Fruit fly (Drosophila melanogaster) whole organism, embryonic: ENCODE measurements around the gene comm.
A peak's percentile ranks its signal among the peaks of the same experiment; 100 is the strongest.

Experiments
- Abd-B ChIP-seq: fragments of 200-800 bp; sonication (Bioruptor generic); optimal IDR thresholded peaks from 2 replicates; lab custom pipeline; 2018; ENCODE audit warnings: missing biosample characterization, mild to moderate bottlenecking, missing genetic modification characterization, moderate library complexity
- Ada2b ChIP-seq: fragments of 200-800 bp; sonication (Bioruptor generic); IDR thresholded peaks from 2 replicates; pipeline ENCODE4 v1.3.6; 2022; ENCODE audit warnings: missing biosample characterization, missing genetic modification characterization
- Adf1 ChIP-seq: fragments of 200-800 bp; sonication (Bioruptor generic); IDR thresholded peaks from 2 replicates; pipeline ENCODE4 v1.3.6; 2022; ENCODE audit warnings: missing biosample characterization, missing genetic modification characterization
- Atf6 ChIP-seq: fragments of 200-800 bp; sonication (Bioruptor generic); IDR thresholded peaks from 2 replicates; pipeline ENCODE4 v1.3.6; 2022; ENCODE audit warnings: missing biosample characterization, missing genetic modification characterization
- Bdp1 ChIP-seq: fragments of 200-800 bp; sonication (Bioruptor generic); optimal IDR thresholded peaks from 3 replicates; lab custom pipeline; 2016; ENCODE audit warnings: missing biosample characterization, missing genetic modification characterization
- CG11456 ChIP-seq: fragments of 200-800 bp; sonication (Bioruptor generic); IDR thresholded peaks from 3 replicates; pipeline ENCODE4 v1.3.6; 2022; ENCODE audit warnings: missing biosample characterization, missing genetic modification characterization
- CG11560 ChIP-seq: fragments of 200-800 bp; sonication (Bioruptor generic); IDR thresholded peaks from 3 replicates; pipeline ENCODE4 v1.3.6; 2022; ENCODE audit warnings: missing biosample characterization, missing genetic modification characterization
- CG1529 ChIP-seq: fragments of 200-800 bp; sonication (Bioruptor generic); optimal IDR thresholded peaks from 3 replicates; lab custom pipeline; 2018; ENCODE audit warnings: missing biosample characterization, missing genetic modification characterization
- CG15514 ChIP-seq: fragments of 200-800 bp; sonication (Bioruptor generic); optimal IDR thresholded peaks from 3 replicates; lab custom pipeline; 2017; ENCODE audit warnings: missing biosample characterization, missing genetic modification characterization, mild to moderate bottlenecking, moderate library complexity, missing genetic modification reagents
- CG15601 ChIP-seq: fragments of 200-800 bp; sonication (Bioruptor generic); optimal IDR thresholded peaks from 3 replicates; lab custom pipeline; 2019; ENCODE audit warnings: missing biosample characterization, mild to moderate bottlenecking, missing genetic modification characterization, moderate library complexity
- CG16863 ChIP-seq: fragments of 200-800 bp; sonication (Bioruptor generic); optimal IDR thresholded peaks from 3 replicates; lab custom pipeline; 2016; ENCODE audit warnings: missing biosample characterization, missing genetic modification characterization
- CG18011 ChIP-seq: fragments of 200-800 bp; sonication (Bioruptor generic); optimal IDR thresholded peaks from 2 replicates; lab custom pipeline; 2017; ENCODE audit warnings: missing biosample characterization, missing genetic modification characterization, mild to moderate bottlenecking, moderate library complexity, missing genotype
- CG30431 ChIP-seq: fragments of 200-800 bp; sonication (Bioruptor generic); optimal IDR thresholded peaks from 2 replicates; lab custom pipeline; 2017; ENCODE audit warnings: missing biosample characterization, missing genetic modification characterization
- CG42726 ChIP-seq: fragments of 200-800 bp; sonication (Bioruptor generic); IDR thresholded peaks from 2 replicates; pipeline ENCODE4 v1.3.6; 2022; ENCODE audit warnings: missing biosample characterization, missing genetic modification characterization; ENCODE audit not compliant: partially characterized antibody
- CG4360 ChIP-seq: fragments of 200-800 bp; sonication (Bioruptor generic); IDR thresholded peaks from 2 replicates; pipeline ENCODE4 v1.3.6; 2022; ENCODE audit warnings: missing biosample characterization, missing genetic modification characterization
- CG6272 ChIP-seq: fragments of 200-800 bp; sonication (Bioruptor generic); IDR thresholded peaks from 2 replicates; pipeline ENCODE4 v1.3.6; 2022; ENCODE audit warnings: missing biosample characterization, missing genetic modification characterization
- CG6683 ChIP-seq: fragments of 200-800 bp; sonication (Bioruptor generic); optimal IDR thresholded peaks from 2 replicates; lab custom pipeline; 2017; ENCODE audit warnings: missing biosample characterization, mild to moderate bottlenecking, missing genetic modification characterization, missing genetic modification reagents
- CG8359 ChIP-seq: fragments of 200-800 bp; sonication (Bioruptor generic); optimal IDR thresholded peaks from 2 replicates; lab custom pipeline; 2017; ENCODE audit warnings: missing biosample characterization, mild to moderate bottlenecking, missing genetic modification characterization, borderline replicate concordance
- CG8924 ChIP-seq: fragments of 200-800 bp; optimal IDR thresholded peaks from 3 replicates; lab custom pipeline; 2019; ENCODE audit warnings: missing biosample characterization, mild to moderate bottlenecking, missing genetic modification characterization, moderate library complexity
- CG9215 ChIP-seq: fragments of 200-800 bp; sonication (Bioruptor generic); IDR thresholded peaks from 2 replicates; pipeline ENCODE4 v1.3.6; 2022; ENCODE audit warnings: missing biosample characterization, missing genetic modification characterization
- D19B ChIP-seq: fragments of 200-800 bp; sonication (Bioruptor generic); optimal IDR thresholded peaks from 2 replicates; lab custom pipeline; 2017; ENCODE audit warnings: missing biosample characterization, mild to moderate bottlenecking, missing genetic modification characterization
- Ets65A ChIP-seq: fragments of 200-800 bp; sonication (Bioruptor generic); peaks from one replicate; lab custom pipeline; 2016; ENCODE audit warnings: missing biosample characterization, missing genetic modification characterization
- HHEX ChIP-seq: fragments of 200-800 bp; sonication (Bioruptor generic); optimal IDR thresholded peaks from 3 replicates; lab custom pipeline; 2017; ENCODE audit warnings: missing biosample characterization, mild to moderate bottlenecking, missing genetic modification characterization, missing genetic modification reagents
- HLHmδ ChIP-seq: fragments of 200-800 bp; sonication (Bioruptor generic); optimal IDR thresholded peaks from 2 replicates; lab custom pipeline; 2018; ENCODE audit warnings: missing biosample characterization, mild to moderate bottlenecking, missing genetic modification characterization, moderate library complexity
- Hr39 ChIP-seq: fragments of >200 bp; optimal IDR thresholded peaks from 2 replicates; lab custom pipeline; 2017
- Jarid2 ChIP-seq: fragments of 200-800 bp; sonication (Bioruptor generic); optimal IDR thresholded peaks from 3 replicates; lab custom pipeline; 2017; ENCODE audit warnings: mild to moderate bottlenecking, missing biosample characterization, missing genetic modification reagents, missing genetic modification characterization
- Mrtf ChIP-seq: fragments of 200-800 bp; sonication (Bioruptor generic); IDR thresholded peaks from 3 replicates; pipeline ENCODE4 v1.3.6; 2022; ENCODE audit warnings: missing biosample characterization, missing genetic modification characterization
- Opbp ChIP-seq: fragments of 200-800 bp; sonication (Bioruptor generic); IDR thresholded peaks from 3 replicates; pipeline ENCODE4 v1.3.6; 2022; ENCODE audit warnings: missing biosample characterization, missing genetic modification characterization; ENCODE audit not compliant: partially characterized antibody
- Scr ChIP-seq: fragments of 200-800 bp; sonication (Bioruptor generic); IDR thresholded peaks from 2 replicates; pipeline ENCODE4 v1.3.6; 2022; ENCODE audit warnings: missing biosample characterization, missing genetic modification characterization; ENCODE audit not compliant: partially characterized antibody
- bowl ChIP-seq: fragments of 200-800 bp; sonication (Bioruptor generic); IDR thresholded peaks from 2 replicates; pipeline ENCODE4 v1.3.6; 2022; ENCODE audit warnings: missing biosample characterization, missing genetic modification characterization
- chn ChIP-seq: fragments of 200-800 bp; sonication (Bioruptor generic); optimal IDR thresholded peaks from 2 replicates; lab custom pipeline; 2016; ENCODE audit warnings: missing biosample characterization, missing genetic modification characterization
- danr ChIP-seq: fragments of 200-800 bp; sonication (Bioruptor generic); IDR thresholded peaks from 2 replicates; pipeline ENCODE4 v1.3.6; 2022; ENCODE audit warnings: missing biosample characterization, missing genetic modification characterization
- ind ChIP-seq: fragments of 200-800 bp; sonication (Bioruptor generic); optimal IDR thresholded peaks from 3 replicates; lab custom pipeline; 2016; ENCODE audit warnings: missing biosample characterization, missing genetic modification characterization
- jumu ChIP-seq: fragments of 200-800 bp; sonication (Bioruptor generic); optimal IDR thresholded peaks from 3 replicates; lab custom pipeline; 2016; ENCODE audit warnings: missing biosample characterization, missing genetic modification characterization
- kay ChIP-seq: fragments of 200-800 bp; sonication (Bioruptor generic); optimal IDR thresholded peaks from 2 replicates; lab custom pipeline; 2016; ENCODE audit warnings: missing biosample characterization, missing genetic modification characterization
- klu ChIP-seq: fragments of 200-800 bp; sonication (Bioruptor generic); IDR thresholded peaks from 2 replicates; pipeline ENCODE4 v1.3.6; 2022; ENCODE audit warnings: missing biosample characterization, missing genetic modification characterization
- luna ChIP-seq: fragments of 200-800 bp; sonication (Bioruptor generic); optimal IDR thresholded peaks from 2 replicates; lab custom pipeline; 2016; ENCODE audit warnings: missing biosample characterization, missing genetic modification characterization
- maf-S ChIP-seq: fragments of 200-800 bp; sonication (Bioruptor generic); optimal IDR thresholded peaks from 2 replicates; lab custom pipeline; 2016; ENCODE audit warnings: missing biosample characterization, missing genetic modification characterization
- odd ChIP-seq: fragments of 200-800 bp; sonication (Bioruptor generic); optimal IDR thresholded peaks from 2 replicates; lab custom pipeline; 2017; ENCODE audit warnings: missing biosample characterization, mild to moderate bottlenecking, missing genetic modification characterization
- pan ChIP-seq, 4 experiments: fragments of >200 bp in 3 of 4; fragments of 200-800 bp in 1 of 4; sonication (Bioruptor generic) in 1 of 4; optimal IDR thresholded peaks in 3 of 4; IDR thresholded peaks in 1 of 4; 2 replicates each; pipeline versions ENCODE4 v1.3.6 to Lab custom; 2017 to 2022; ENCODE audit warnings: missing biosample characterization in 2 of 4, missing genetic modification characterization in 2 of 4, mixed read lengths in 1 of 4
- pb ChIP-seq: fragments of 200-800 bp; sonication (Bioruptor generic); optimal IDR thresholded peaks from 3 replicates; lab custom pipeline; 2016; ENCODE audit warnings: missing biosample characterization, missing genetic modification characterization
- pros ChIP-seq: fragments of 200-800 bp; sonication (Bioruptor generic); optimal IDR thresholded peaks from 3 replicates; lab custom pipeline; 2019; ENCODE audit warnings: missing biosample characterization, mild to moderate bottlenecking, missing genetic modification characterization, moderate library complexity
- psq ChIP-seq: fragments of 200-800 bp; sonication (Bioruptor generic); optimal IDR thresholded peaks from 2 replicates; lab custom pipeline; 2017; ENCODE audit warnings: missing biosample characterization, missing genetic modification characterization
- sc ChIP-seq, 3 experiments: fragments of >200 bp in 2 of 3; fragments of 200-800 bp in 1 of 3; sonication (Bioruptor generic) in 1 of 3; optimal IDR thresholded peaks; 2 replicates in 2 of 3; 3 replicates in 1 of 3; lab custom pipeline; 2017; ENCODE audit warnings: mild to moderate bottlenecking in 1 of 3, missing biosample characterization in 1 of 3, missing genetic modification characterization in 1 of 3, missing genetic modification reagents in 1 of 3
- sens-2 ChIP-seq: fragments of 200-800 bp; sonication (Bioruptor generic); IDR thresholded peaks from 2 replicates; pipeline ENCODE4 v1.3.6; 2022; ENCODE audit warnings: missing biosample characterization, missing genetic modification characterization
- slou ChIP-seq: fragments of 200-800 bp; sonication (Bioruptor generic); optimal IDR thresholded peaks from 3 replicates; lab custom pipeline; 2016; ENCODE audit warnings: missing biosample characterization, missing genetic modification characterization
- tx ChIP-seq: fragments of 200-800 bp; sonication (Bioruptor generic); optimal IDR thresholded peaks from 2 replicates; lab custom pipeline; 2016; ENCODE audit warnings: missing biosample characterization, missing genetic modification characterization
- wek ChIP-seq: fragments of 200-800 bp; sonication (Bioruptor generic); optimal IDR thresholded peaks from 3 replicates; lab custom pipeline; 2018; ENCODE audit warnings: missing biosample characterization, mild to moderate bottlenecking, missing genetic modification characterization, moderate library complexity
- yki ChIP-seq: fragments of >200 bp; optimal IDR thresholded peaks from 3 replicates; lab custom pipeline; 2018
- zen2 ChIP-seq: fragments of 200-800 bp; sonication (Bioruptor generic); IDR thresholded peaks from 3 replicates; pipeline ENCODE4 v1.3.6; 2022; ENCODE audit warnings: missing biosample characterization, missing genetic modification characterization; ENCODE audit not compliant: partially characterized antibody
- zf30C ChIP-seq: fragments of 200-800 bp; sonication (Bioruptor generic); optimal IDR thresholded peaks from 3 replicates; lab custom pipeline; 2018; ENCODE audit warnings: missing biosample characterization, mild to moderate bottlenecking, missing genetic modification characterization

Gene comm

DNA sequence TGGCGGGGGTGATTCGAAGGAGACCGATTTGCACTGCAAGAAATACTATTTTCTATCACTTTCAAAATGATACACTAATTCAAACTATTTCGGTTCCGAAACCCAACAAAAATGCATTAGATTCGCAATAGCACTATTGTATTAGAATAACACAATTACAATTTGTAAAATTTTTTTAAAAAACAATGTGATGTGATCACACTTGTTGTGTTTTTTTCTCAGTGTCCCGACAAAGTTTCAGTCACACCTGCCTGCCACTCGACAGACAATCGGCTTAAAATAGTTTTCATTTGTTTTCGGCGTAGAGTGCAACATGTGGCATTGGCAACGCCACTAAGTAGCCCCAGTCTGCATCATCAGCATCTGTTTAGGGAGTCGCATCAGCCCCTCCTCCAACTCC, 53.1 kb downstream of the comm start (continued):
- TF ChIP-seq CG15601 (tag; lab: Kevin White, UChicago) (peak; percentile 81), Mrtf (GFP tag; lab: Robert Waterston, UW) (no peak), zf30C (GFP tag; lab: Kevin White, UChicago) (peak; percentile 84), Opbp (GFP tag; lab: Robert Waterston, UW) (no peak), Abd-B (peak; percentile 54), D19B (no peak), CG6272 (GFP tag; lab: Robert Waterston, UW) (no peak), slou (GFP tag; lab: Kevin White, UChicago) (no peak), Bdp1 (GFP tag; lab: Kevin White, UChicago) (peak; percentile 45), kay (GFP tag; lab: Kevin White, UChicago) (no peak), sc (optimal IDR thresholded peaks at IDR 0.05; lab: Kevin White, UChicago) (no peak), sc (GFP tag; optimal IDR thresholded peaks at IDR 0.05; lab: Kevin White, UChicago) (peak; percentile 83), Hr39 (lab: Kevin White, UChicago) (no peak), CG30431 (peak; percentile 77), CG1529 (peak; percentile 66), CG16863 (peak; percentile 58), Adf1 (GFP tag; lab: Robert Waterston, UW) (no peak), sens-2 (GFP tag; lab: Robert Waterston, UW) (peak; percentile 56; the same call in 1 of the 2 replicates), odd (no peak), pb (GFP tag; lab: Kevin White, UChicago) (no peak), tx (GFP tag; lab: Kevin White, UChicago) (peak; percentile 9), ind (GFP tag; lab: Kevin White, UChicago) (peak; percentile 49), bowl (GFP tag; lab: Robert Waterston, UW) (no peak), klu (no peak), CG11560 (no peak), Ada2b (GFP tag; lab: Robert Waterston, UW) (no peak), CG8359 (GFP tag; lab: Kevin White, UChicago) (peak; percentile 59), wek (GFP tag; lab: Kevin White, UChicago) (no peak), Jarid2 (GFP tag; lab: Kevin White, UChicago) (no peak), CG15514 (GFP tag; lab: Kevin White, UChicago) (no peak), jumu (GFP tag; lab: Kevin White, UChicago) (peak; percentile 57), zen2 (GFP tag; lab: Robert Waterston, UW) (no peak), Ets65A (GFP tag; lab: Kevin White, UChicago) (peak; percentile 94), Scr (GFP tag; lab: Robert Waterston, UW) (no peak), psq (no peak), pan (optimal IDR thresholded peaks at IDR 0.05; lab: Kevin White, UChicago) (no peak), pan (GFP tag; optimal IDR thresholded peaks at IDR 0.05 in 1 of 2, IDR thresholded peaks at IDR 0.05 in 1 of 2) (peak in 1 of 2 experiments; percentile 12), chn (GFP tag; lab: Kevin White, UChicago) (peak; percentile 78), HLHmδ (GFP tag; lab: Kevin White, UChicago) (no peak), CG11456 (GFP tag; lab: Robert Waterston, UW) (no peak), CG8924 (tag; lab: Kevin White, UChicago) (peak; percentile 67), CG18011 (GFP tag; lab: Kevin White, UChicago) (no peak), luna (GFP tag; lab: Kevin White, UChicago) (no peak), HHEX (GFP tag; lab: Kevin White, UChicago) (peak; percentile 12), CG4360 (0 out of 2 replicates have a peak, but pooled peaks have one; percentile 39), maf-S (GFP tag; lab: Kevin White, UChicago) (no peak), danr (GFP tag; lab: Robert Waterston, UW) (no peak), pros (GFP tag; lab: Kevin White, UChicago) (no peak), yki (lab: Kevin White, UChicago) (no peak), Atf6 (GFP tag; lab: Robert Waterston, UW) (no peak), CG9215 (GFP tag; lab: Robert Waterston, UW) (0 out of 2 replicates have a peak, but pooled peaks have one; percentile 13), CG6683 (GFP tag; lab: Kevin White, UChicago) (no peak), CG42726 (GFP tag; lab: Robert Waterston, UW) (no peak)
